Fruit fly (Drosophila melanogaster) whole organism, wandering third instar larva: ENCODE data around the gene CG42764.

ENCODE experiments used
- Abd-B ChIP-seq: fragments of >200 bp; optimal IDR thresholded peaks from 2 replicates; lab custom pipeline; 2017; ENCODE audit warnings: missing biosample characterization, missing genetic modification characterization
- CrebA ChIP-seq: fragments of 200-800 bp; sonication (Bioruptor generic); optimal IDR thresholded peaks from 2 replicates; lab custom pipeline; 2016; ENCODE audit warnings: missing biosample characterization, mild to moderate bottlenecking, missing genetic modification characterization, borderline replicate concordance
- Dfd ChIP-seq: fragments of >200 bp; optimal IDR thresholded peaks from 2 replicates; lab custom pipeline; 2017; ENCODE audit warnings: missing biosample characterization, missing genetic modification characterization
- GATAd ChIP-seq: sonication (Bioruptor generic); optimal IDR thresholded peaks from 2 replicates; lab custom pipeline; 2016; ENCODE audit warnings: missing biosample characterization, missing genetic modification characterization
- Hnf4 ChIP-seq: fragments of 200-800 bp; sonication (Bioruptor generic); optimal IDR thresholded peaks from 2 replicates; lab custom pipeline; 2016; ENCODE audit warnings: missing biosample characterization, mild to moderate bottlenecking, missing genetic modification characterization
- Hr83 ChIP-seq: fragments of 200-300 bp; sonication (Bioruptor generic); optimal IDR thresholded peaks from 2 replicates; lab custom pipeline; 2016; ENCODE audit warnings: missing biosample characterization, mild to moderate bottlenecking, missing genetic modification characterization, moderate library complexity; ENCODE audit not compliant: poor library complexity, severe bottlenecking
- N ChIP-seq: fragments of >200 bp; optimal IDR thresholded peaks from 2 replicates; lab custom pipeline; 2018; ENCODE audit warnings: missing biosample characterization, missing external identifiers, missing genetic modification characterization
- Sp1 ChIP-seq: fragments of 200-800 bp; sonication (Bioruptor generic); optimal IDR thresholded peaks from 3 replicates; lab custom pipeline; 2019; ENCODE audit warnings: missing biosample characterization, mild to moderate bottlenecking, missing genetic modification characterization, moderate library complexity
- br ChIP-seq: fragments of 200-800 bp; sonication (Bioruptor generic); optimal IDR thresholded peaks from 2 replicates; lab custom pipeline; 2016; ENCODE audit warnings: missing biosample characterization, missing genetic modification characterization
- dmrt93B ChIP-seq: fragments of 200-800 bp; sonication (Bioruptor generic); optimal IDR thresholded peaks from 2 replicates; lab custom pipeline; 2018; ENCODE audit warnings: missing biosample characterization, mild to moderate bottlenecking, missing genetic modification characterization
- ey ChIP-seq: fragments of 200-800 bp; sonication (Bioruptor generic); optimal IDR thresholded peaks from 2 replicates; lab custom pipeline; 2016; ENCODE audit warnings: missing biosample characterization, missing genetic modification characterization
- pan ChIP-seq: fragments of >200 bp; optimal IDR thresholded peaks from 2 replicates; lab custom pipeline; 2017
- sage ChIP-seq: fragments of 200-800 bp; sonication (Bioruptor generic); optimal IDR thresholded peaks from 2 replicates; lab custom pipeline; 2016; ENCODE audit warnings: missing biosample characterization, mild to moderate bottlenecking, missing genetic modification characterization
- sv ChIP-seq: fragments of 200-800 bp; sonication (Bioruptor generic); optimal IDR thresholded peaks from 3 replicates; lab custom pipeline; 2016; ENCODE audit warnings: missing biosample characterization, missing genetic modification characterization
- usp ChIP-seq: fragments of >200 bp; optimal IDR thresholded peaks from 2 replicates; lab custom pipeline; 2017; ENCODE audit warnings: missing biosample characterization, missing genetic modification characterization

The CG42764 gene

dm6 chr3L:20425888-20426287 is 40.0 kb downstream of the CG42764 start, which contains the start of gene CG5282:
CG5282 (minus strand) TSS chr3L:20426071.
- TF ChIP-seq pan (lab: Kevin White, UChicago) (no peak), Dfd (GFP tag; lab: Kevin White, UChicago) (no peak), br (no peak), sage (no peak), Hr83 (GFP tag; lab: Kevin White, UChicago) (no peak), ey (GFP tag; lab: Kevin White, UChicago) (no peak), GATAd (GFP tag; lab: Kevin White, UChicago) (no peak), Sp1 (no peak), CrebA (no peak), usp (GFP tag; lab: Kevin White, UChicago) (no peak), sv (GFP tag; lab: Kevin White, UChicago) (no peak), N (GFP tag; lab: Kevin White, UChicago) (no peak), Hnf4 (GFP tag; lab: Kevin White, UChicago) (no peak), Abd-B (GFP tag; lab: Kevin White, UChicago) (no peak), dmrt93B (no peak)
